Worm (Caenorhabditis elegans) whole organism, early embryonic: ENCODE results near the gene clec-41.

Experiments used
- B0310.2 ChIP-seq: sonication (generic microtip); optimal IDR thresholded peaks from 2 replicates; lab custom pipeline; 2016; ENCODE audit warnings: mild to moderate bottlenecking, missing genetic modification characterization, missing compliant biosample characterization
- F13C5.2 ChIP-seq: sonication (generic microtip); optimal IDR thresholded peaks from 2 replicates; lab custom pipeline; 2017; ENCODE audit warnings: mild to moderate bottlenecking, missing genetic modification characterization, inconsistent platforms, missing compliant biosample characterization
- aly-1 ChIP-seq: sonication (generic microtip); optimal IDR thresholded peaks from 2 replicates; lab custom pipeline; 2016; ENCODE audit warnings: missing genetic modification characterization, missing compliant biosample characterization
- ama-1 ChIP-seq: fragments of 150-350 bp; optimal IDR thresholded peaks from 2 replicates; lab custom pipeline; 2014
- ceh-13 ChIP-seq: fragments of 200-800 bp; sonication (Bioruptor generic); optimal IDR thresholded peaks from 2 replicates; lab custom pipeline; 2018; ENCODE audit warnings: mild to moderate bottlenecking, missing genetic modification characterization, missing compliant biosample characterization
- ceh-36 ChIP-seq: sonication (generic microtip); optimal IDR thresholded peaks from 2 replicates; lab custom pipeline; 2016; ENCODE audit warnings: missing genetic modification characterization, inconsistent platforms, missing compliant biosample characterization
- ets-7 ChIP-seq: sonication (generic microtip); optimal IDR thresholded peaks from 2 replicates; lab custom pipeline; 2016; ENCODE audit warnings: missing genotype, missing genetic modification characterization, missing compliant biosample characterization
- flt-1 ChIP-seq: fragments of 200-800 bp; sonication (Bioruptor generic); IDR thresholded peaks from 2 replicates; pipeline ENCODE4 v1.3.6; 2022; ENCODE audit warnings: missing genetic modification characterization, missing compliant biosample characterization
- hmbx-1 ChIP-seq: sonication (generic microtip); optimal IDR thresholded peaks from 2 replicates; lab custom pipeline; 2016; ENCODE audit warnings: mild to moderate bottlenecking, missing genetic modification characterization, missing compliant biosample characterization
- hmg-4 ChIP-seq: fragments of 200-800 bp; sonication (Bioruptor generic); optimal IDR thresholded peaks from 2 replicates; lab custom pipeline; 2018; ENCODE audit warnings: mild to moderate bottlenecking, missing genetic modification characterization, missing compliant biosample characterization
- hnd-1 ChIP-seq: sonication (generic microtip); optimal IDR thresholded peaks from 2 replicates; lab custom pipeline; 2016; ENCODE audit warnings: missing genetic modification characterization, missing compliant biosample characterization
- pes-1 ChIP-seq: fragments of 200-800 bp; sonication (Bioruptor generic); IDR thresholded peaks from 2 replicates; pipeline ENCODE4 v1.3.6; 2022; ENCODE audit warnings: missing genetic modification reagents, missing genetic modification characterization, missing compliant biosample characterization
- scrt-1 ChIP-seq: fragments of 200-800 bp; sonication (Bioruptor generic); IDR thresholded peaks from 2 replicates; pipeline ENCODE4 v1.3.6; 2022; ENCODE audit warnings: missing genetic modification characterization, missing compliant biosample characterization
- sea-1 ChIP-seq: fragments of 200-800 bp; sonication (Bioruptor generic); conservative IDR thresholded peaks from 2 replicates; pipeline ENCODE4 v1.3.6; 2022; ENCODE audit warnings: missing genetic modification characterization, missing compliant biosample characterization
- tbx-11 ChIP-seq: fragments of 200-800 bp; sonication (Bioruptor generic); IDR thresholded peaks from 2 replicates; pipeline ENCODE4 v1.3.6; 2022; ENCODE audit warnings: missing genetic modification characterization, missing compliant biosample characterization
- tbx-37 ChIP-seq: fragments of 200-800 bp; sonication (Bioruptor generic); conservative IDR thresholded peaks from 2 replicates; pipeline ENCODE4 v1.3.6; 2022; ENCODE audit warnings: missing genetic modification reagents, missing genetic modification characterization, missing compliant biosample characterization
- tra-4 ChIP-seq: sonication (generic microtip); optimal IDR thresholded peaks from 2 replicates; lab custom pipeline; 2017; ENCODE audit warnings: missing genetic modification characterization, missing compliant biosample characterization

Gene clec-41

ce11 chrV:13121266-13121665, 16.6 kb downstream of the clec-41 start:
- no peak for TF ChIP-seq ceh-13 (GFP tag; lab: Kevin White, UChicago)
- no peak for TF ChIP-seq hmg-4 (GFP tag; lab: Kevin White, UChicago)
- TF ChIP-seq hnd-1 (tag; lab: Kevin White, UChicago), result no peak
- no peak for TF ChIP-seq scrt-1 (GFP tag; lab: Robert Waterston, UW)
- no peak for TF ChIP-seq tra-4 (tag; lab: Kevin White, UChicago)
- TF ChIP-seq F13C5.2, result no peak
- no peak for TF ChIP-seq tbx-11 (GFP tag; lab: Robert Waterston, UW)
- TF ChIP-seq pes-1 (GFP tag; lab: Robert Waterston, UW), result no peak
- TF ChIP-seq aly-1 (tag; lab: Kevin White, UChicago), result no peak

ce11 chrV:13120097-13120496, 17.8 kb downstream of the clec-41 start, which contains the start of gene max-1:
max-1 (minus strand) TSS chrV:13120220.
- no peak for TF ChIP-seq ets-7 (tag; lab: Kevin White, UChicago)
- TF ChIP-seq tbx-37, result no peak
- no peak for TF ChIP-seq pes-1 (GFP tag; lab: Robert Waterston, UW)
- TF ChIP-seq tbx-11 (GFP tag; lab: Robert Waterston, UW), result no peak
- TF ChIP-seq F13C5.2, result no peak
- TF ChIP-seq hnd-1 (tag; lab: Kevin White, UChicago), result no peak
- TF ChIP-seq sea-1 (GFP tag; lab: Robert Waterston, UW), result no peak
- TF ChIP-seq hmg-4 (GFP tag; lab: Kevin White, UChicago), result no peak
- TF ChIP-seq B0310.2 (tag; lab: Kevin White, UChicago), result no peak
- TF ChIP-seq scrt-1 (GFP tag; lab: Robert Waterston, UW), result no peak
- TF ChIP-seq aly-1 (tag; lab: Kevin White, UChicago), result no peak
- no peak for TF ChIP-seq ama-1
- no peak for TF ChIP-seq hmbx-1 (tag; lab: Kevin White, UChicago)
- TF ChIP-seq tra-4 (tag; lab: Kevin White, UChicago), result no peak
- TF ChIP-seq flt-1 (GFP tag; lab: Robert Waterston, UW), result no peak
- TF ChIP-seq ceh-13 (GFP tag; lab: Kevin White, UChicago), result no peak
- TF ChIP-seq ceh-36 (tag; lab: Kevin White, UChicago), result no peak

- TF ChIP-seq tbx-11 (GFP tag; lab: Robert Waterston, UW) (no peak), flt-1 (GFP tag; lab: Robert Waterston, UW) (no peak), hmbx-1 (tag; lab: Kevin White, UChicago) (no peak), hnd-1 (tag; lab: Kevin White, UChicago) (no peak), ets-7 (tag; lab: Kevin White, UChicago) (no peak), sea-1 (GFP tag; lab: Robert Waterston, UW) (no peak), F13C5.2 (no peak), scrt-1 (GFP tag; lab: Robert Waterston, UW) (no peak), tra-4 (tag; lab: Kevin White, UChicago) (no peak), tbx-37 (no peak), B0310.2 (tag; lab: Kevin White, UChicago) (no peak), ceh-36 (tag; lab: Kevin White, UChicago) (no peak), ceh-13 (GFP tag; lab: Kevin White, UChicago) (no peak), ama-1 (no peak), pes-1 (GFP tag; lab: Robert Waterston, UW) (no peak), hmg-4 (GFP tag; lab: Kevin White, UChicago) (no peak)
Observed at ce11 chrV:13116114-13116603, 21.7 kb downstream of the clec-41 start, which contains the start of gene acly-2. acly-2 (plus strand) TSS chrV:13116488.

- TF ChIP-seq ceh-36 (tag; lab: Kevin White, UChicago) (no peak), F13C5.2 (no peak)
Observed at ce11 chrV:13114552-13115237, 23.2 kb downstream of the clec-41 start.

ce11 chrV:13112937-13113497, 24.9 kb downstream of the clec-41 start:
- TF ChIP-seq tbx-11 (GFP tag; lab: Robert Waterston, UW) (no peak), aly-1 (tag; lab: Kevin White, UChicago) (no peak), F13C5.2 (no peak), ceh-13 (GFP tag; lab: Kevin White, UChicago) (no peak), sea-1 (GFP tag; lab: Robert Waterston, UW) (no peak), tbx-37 (no peak), flt-1 (GFP tag; lab: Robert Waterston, UW) (no peak), scrt-1 (GFP tag; lab: Robert Waterston, UW) (no peak), ets-7 (tag; lab: Kevin White, UChicago) (no peak), hmbx-1 (tag; lab: Kevin White, UChicago) (no peak), B0310.2 (tag; lab: Kevin White, UChicago) (no peak), hnd-1 (tag; lab: Kevin White, UChicago) (no peak), ceh-36 (tag; lab: Kevin White, UChicago) (no peak), ama-1 (no peak), pes-1 (GFP tag; lab: Robert Waterston, UW) (no peak), hmg-4 (GFP tag; lab: Kevin White, UChicago) (no peak), tra-4 (tag; lab: Kevin White, UChicago) (no peak)

ce11 chrV:13111599-13112191, 26.2 kb downstream of the clec-41 start:
- no peak for TF ChIP-seq aly-1 (tag; lab: Kevin White, UChicago)
- no peak for TF ChIP-seq tra-4 (tag; lab: Kevin White, UChicago)
- TF ChIP-seq ceh-13 (GFP tag; lab: Kevin White, UChicago), result no peak
- TF ChIP-seq ceh-36 (tag; lab: Kevin White, UChicago), result no peak
- TF ChIP-seq tbx-37, result no peak
- no peak for TF ChIP-seq F13C5.2
- no peak for TF ChIP-seq flt-1 (GFP tag; lab: Robert Waterston, UW)
- no peak for TF ChIP-seq ets-7 (tag; lab: Kevin White, UChicago)
- no peak for TF ChIP-seq pes-1 (GFP tag; lab: Robert Waterston, UW)
- no peak for TF ChIP-seq hmg-4 (GFP tag; lab: Kevin White, UChicago)
- no peak for TF ChIP-seq ama-1
- TF ChIP-seq B0310.2 (tag; lab: Kevin White, UChicago), result no peak
- no peak for TF ChIP-seq tbx-11 (GFP tag; lab: Robert Waterston, UW)
- no peak for TF ChIP-seq hmbx-1 (tag; lab: Kevin White, UChicago)
